Fruit fly (Drosophila melanogaster) whole organism, embryonic: ENCODE data around the gene CG8564.
A peak's percentile ranks its signal among the peaks of the same experiment; 100 is the strongest.

Source experiments
- ATbp ChIP-seq: fragments of 200-800 bp; sonication (Bioruptor generic); optimal IDR thresholded peaks from 2 replicates; lab custom pipeline; 2017; ENCODE audit warnings: missing biosample characterization, mild to moderate bottlenecking, missing genetic modification characterization, missing genetic modification reagents
- Ada2b ChIP-seq: fragments of 200-800 bp; sonication (Bioruptor generic); IDR thresholded peaks from 2 replicates; pipeline ENCODE4 v1.3.6; 2022; ENCODE audit warnings: missing biosample characterization, missing genetic modification characterization
- Antp ChIP-seq: fragments of 200-800 bp; sonication (Bioruptor generic); optimal IDR thresholded peaks from 3 replicates; lab custom pipeline; 2016; ENCODE audit warnings: missing biosample characterization, missing genetic modification characterization
- B-H2 ChIP-seq: fragments of 200-800 bp; sonication (Bioruptor generic); optimal IDR thresholded peaks from 2 replicates; lab custom pipeline; 2018; ENCODE audit warnings: missing biosample characterization, mild to moderate bottlenecking, missing genetic modification characterization
- Bgb ChIP-seq: fragments of 200-800 bp; sonication (Bioruptor generic); IDR thresholded peaks from 2 replicates; pipeline ENCODE4 v1.3.6; 2022; ENCODE audit warnings: missing biosample characterization, missing genetic modification characterization; ENCODE audit not compliant: partially characterized antibody
- CG10366 ChIP-seq: fragments of 200-800 bp; sonication (Bioruptor generic); IDR thresholded peaks from 2 replicates; pipeline ENCODE4 v1.3.6; 2022; ENCODE audit warnings: missing biosample characterization, missing genetic modification characterization
- CG13287 ChIP-seq: fragments of 200-800 bp; sonication (Bioruptor generic); IDR thresholded peaks from 2 replicates; pipeline ENCODE4 v1.3.6; 2022; ENCODE audit warnings: missing biosample characterization, missing genetic modification characterization; ENCODE audit not compliant: partially characterized antibody
- CG13424 ChIP-seq: fragments of 200-800 bp; sonication (Bioruptor generic); optimal IDR thresholded peaks from 2 replicates; lab custom pipeline; 2019; ENCODE audit warnings: missing biosample characterization, mild to moderate bottlenecking, missing genetic modification characterization, moderate library complexity
- CG1602 ChIP-seq: fragments of 200-800 bp; sonication (Bioruptor generic); optimal IDR thresholded peaks from 3 replicates; lab custom pipeline; 2016; ENCODE audit warnings: missing biosample characterization, missing genetic modification characterization
- CG17385 ChIP-seq: fragments of 200-800 bp; sonication (Bioruptor generic); optimal IDR thresholded peaks from 3 replicates; lab custom pipeline; 2018; ENCODE audit warnings: missing biosample characterization, mild to moderate bottlenecking, missing genetic modification characterization
- CG32772 ChIP-seq: fragments of 200-800 bp; sonication (Bioruptor generic); IDR thresholded peaks from 2 replicates; pipeline ENCODE4 v1.3.6; 2022; ENCODE audit warnings: missing biosample characterization, missing genetic modification characterization
- CG4282 ChIP-seq: fragments of 200-800 bp; sonication (Bioruptor generic); optimal IDR thresholded peaks from 2 replicates; lab custom pipeline; 2016; ENCODE audit warnings: missing biosample characterization, missing genetic modification characterization
- CG4328 ChIP-seq: fragments of 200-800 bp; sonication (Bioruptor generic); optimal IDR thresholded peaks from 3 replicates; lab custom pipeline; 2017; ENCODE audit warnings: missing biosample characterization, missing genetic modification reagents, missing genetic modification characterization
- CG4730 ChIP-seq: fragments of 200-800 bp; sonication (Bioruptor generic); IDR thresholded peaks from 2 replicates; pipeline ENCODE4 v1.3.6; 2022; ENCODE audit warnings: missing biosample characterization, missing genetic modification characterization
- CG4820 ChIP-seq: fragments of 200-800 bp; sonication (Bioruptor generic); optimal IDR thresholded peaks from 3 replicates; lab custom pipeline; 2016; ENCODE audit warnings: missing biosample characterization, missing genetic modification characterization
- CG5180 ChIP-seq: fragments of 200-800 bp; sonication (Bioruptor generic); optimal IDR thresholded peaks from 3 replicates; lab custom pipeline; 2017; ENCODE audit warnings: missing biosample characterization, missing genetic modification characterization, mild to moderate bottlenecking, moderate library complexity, missing genetic modification reagents
- CG6689 ChIP-seq: fragments of 200-800 bp; sonication (Bioruptor generic); IDR thresholded peaks from 2 replicates; pipeline ENCODE4 v1.3.6; 2022; ENCODE audit warnings: missing biosample characterization, missing genetic modification characterization
- CG7839 ChIP-seq: fragments of 200-800 bp; sonication (Bioruptor generic); optimal IDR thresholded peaks from 3 replicates; lab custom pipeline; 2018; ENCODE audit warnings: missing biosample characterization, mild to moderate bottlenecking, missing genetic modification characterization, moderate library complexity
- CG8924 ChIP-seq: fragments of 200-800 bp; optimal IDR thresholded peaks from 3 replicates; lab custom pipeline; 2019; ENCODE audit warnings: missing biosample characterization, mild to moderate bottlenecking, missing genetic modification characterization, moderate library complexity
- CG8944 ChIP-seq: fragments of 200-800 bp; sonication (Bioruptor generic); optimal IDR thresholded peaks from 3 replicates; lab custom pipeline; 2016; ENCODE audit warnings: missing biosample characterization, missing genetic modification characterization
- CHES-1-like ChIP-seq: fragments of 200-800 bp; sonication (Bioruptor generic); optimal IDR thresholded peaks from 2 replicates; lab custom pipeline; 2016; ENCODE audit warnings: missing biosample characterization, missing genetic modification characterization
- Doc3 ChIP-seq: fragments of 200-800 bp; sonication (Bioruptor generic); IDR thresholded peaks from 3 replicates; pipeline ENCODE4 v1.3.6; 2022; ENCODE audit warnings: missing biosample characterization, missing genetic modification characterization; ENCODE audit not compliant: partially characterized antibody
- E2f2 ChIP-seq: fragments of 200-800 bp; sonication (Bioruptor generic); IDR thresholded peaks from 2 replicates; pipeline ENCODE4 v1.3.6; 2022; ENCODE audit warnings: missing biosample characterization, missing genetic modification characterization
- Ets97D ChIP-seq: fragments of 200-800 bp; sonication (Bioruptor generic); optimal IDR thresholded peaks from 3 replicates; lab custom pipeline; 2016; ENCODE audit warnings: missing biosample characterization, missing genetic modification characterization
- Hey ChIP-seq: fragments of 200-800 bp; sonication (Bioruptor generic); optimal IDR thresholded peaks from 3 replicates; lab custom pipeline; 2018; ENCODE audit warnings: missing biosample characterization, mild to moderate bottlenecking, missing genetic modification characterization
- Hmr ChIP-seq: fragments of 200-800 bp; sonication (Bioruptor generic); optimal IDR thresholded peaks from 3 replicates; lab custom pipeline; 2017; ENCODE audit warnings: mild to moderate bottlenecking, missing biosample characterization, missing genetic modification reagents, missing genetic modification characterization
- Hr3 ChIP-seq: fragments of 200-800 bp; sonication (Bioruptor generic); optimal IDR thresholded peaks from 3 replicates; lab custom pipeline; 2016; ENCODE audit warnings: missing biosample characterization, missing genetic modification characterization
- Lhr ChIP-seq: fragments of 200-800 bp; sonication (Bioruptor generic); optimal IDR thresholded peaks from 3 replicates; lab custom pipeline; 2017; ENCODE audit warnings: mild to moderate bottlenecking, missing biosample characterization, missing genetic modification reagents, missing genetic modification characterization
- MTF-1 ChIP-seq: fragments of 200-800 bp; sonication (Bioruptor generic); optimal IDR thresholded peaks from 2 replicates; lab custom pipeline; 2018; ENCODE audit warnings: missing biosample characterization, mild to moderate bottlenecking, missing genetic modification characterization, borderline replicate concordance
- Sry-δ ChIP-seq: fragments of 200-800 bp; sonication (Bioruptor generic); optimal IDR thresholded peaks from 2 replicates; lab custom pipeline; 2016; ENCODE audit warnings: missing biosample characterization, missing genetic modification characterization
- ash1 ChIP-seq: fragments of 200-800 bp; sonication (Bioruptor generic); optimal IDR thresholded peaks from 2 replicates; lab custom pipeline; 2018; ENCODE audit warnings: missing biosample characterization, mild to moderate bottlenecking, missing genetic modification characterization
- crc ChIP-seq: fragments of 200-800 bp; sonication (Bioruptor generic); optimal IDR thresholded peaks from 2 replicates; lab custom pipeline; 2016; ENCODE audit warnings: missing biosample characterization, missing genetic modification characterization
- crol ChIP-seq: fragments of 200-800 bp; sonication (Bioruptor generic); IDR thresholded peaks from 2 replicates; pipeline ENCODE4 v1.3.6; 2022; ENCODE audit warnings: missing biosample characterization, missing genetic modification characterization
- dpn ChIP-seq, 2 experiments: fragments of 200-800 bp; sonication (Bioruptor generic); optimal IDR thresholded peaks; 3 replicates each; lab custom pipeline; 2016; ENCODE audit warnings: missing biosample characterization in 2 of 2, missing genetic modification characterization in 2 of 2
- ftz-f1 ChIP-seq: fragments of 200-800 bp; sonication (Bioruptor generic); optimal IDR thresholded peaks from 2 replicates; lab custom pipeline; 2016; ENCODE audit warnings: missing biosample characterization, missing genetic modification characterization
- inv ChIP-seq: fragments of 200-800 bp; sonication (Bioruptor generic); IDR thresholded peaks from 2 replicates; pipeline ENCODE4 v1.3.6; 2022; ENCODE audit warnings: missing biosample characterization, missing genetic modification characterization; ENCODE audit not compliant: partially characterized antibody
- knrl ChIP-seq: fragments of 200-800 bp; sonication (Bioruptor generic); IDR thresholded peaks from 3 replicates; pipeline ENCODE4 v1.3.6; 2022; ENCODE audit warnings: missing biosample characterization, missing genetic modification characterization; ENCODE audit not compliant: partially characterized antibody
- mld ChIP-seq: fragments of 200-800 bp; sonication (Bioruptor generic); IDR thresholded peaks from 3 replicates; pipeline ENCODE4 v1.3.6; 2022; ENCODE audit warnings: missing biosample characterization, missing genetic modification characterization; ENCODE audit not compliant: partially characterized antibody
- nmo ChIP-seq: fragments of 200-800 bp; sonication (Bioruptor generic); optimal IDR thresholded peaks from 2 replicates; lab custom pipeline; 2018; ENCODE audit warnings: missing biosample characterization, mild to moderate bottlenecking, missing genetic modification characterization, moderate library complexity
- prd ChIP-seq, 3 experiments: fragments of >200 bp in 2 of 3; fragments of 200-800 bp in 1 of 3; sonication (Bioruptor generic) in 1 of 3; optimal IDR thresholded peaks in 2 of 3; IDR thresholded peaks in 1 of 3; 2 replicates in 2 of 3; 3 replicates in 1 of 3; pipeline versions ENCODE4 v1.3.6 to Lab custom; 2017 to 2022; ENCODE audit warnings: missing biosample characterization in 1 of 3, missing genetic modification characterization in 1 of 3
- psq ChIP-seq: fragments of 200-800 bp; sonication (Bioruptor generic); optimal IDR thresholded peaks from 2 replicates; lab custom pipeline; 2017; ENCODE audit warnings: missing biosample characterization, missing genetic modification characterization
- rib ChIP-seq: fragments of 200-800 bp; sonication (Bioruptor generic); IDR thresholded peaks from 2 replicates; pipeline ENCODE4 v1.3.6; 2022; ENCODE audit warnings: missing biosample characterization, missing genetic modification characterization
- run ChIP-seq: fragments of 200-800 bp; sonication (Bioruptor generic); optimal IDR thresholded peaks from 3 replicates; lab custom pipeline; 2018; ENCODE audit warnings: missing biosample characterization, mild to moderate bottlenecking, missing genetic modification characterization
- shn ChIP-seq: fragments of 200-800 bp; sonication (Bioruptor generic); optimal IDR thresholded peaks from 3 replicates; lab custom pipeline; 2016; ENCODE audit warnings: missing biosample characterization, missing genetic modification characterization
- sima ChIP-seq: fragments of 200-800 bp; sonication (Bioruptor generic); optimal IDR thresholded peaks from 2 replicates; lab custom pipeline; 2016; ENCODE audit warnings: missing biosample characterization, missing genetic modification characterization
- sob ChIP-seq: fragments of 200-800 bp; sonication (Bioruptor generic); IDR thresholded peaks from 2 replicates; pipeline ENCODE4 v1.3.6; 2022; ENCODE audit warnings: missing biosample characterization, missing genetic modification characterization
- tap ChIP-seq: fragments of 200-800 bp; optimal IDR thresholded peaks from 3 replicates; lab custom pipeline; 2019; ENCODE audit warnings: missing biosample characterization, mild to moderate bottlenecking, missing genetic modification characterization, moderate library complexity
- vnd ChIP-seq: fragments of 200-800 bp; sonication (Bioruptor generic); IDR thresholded peaks from 3 replicates; pipeline ENCODE4 v1.3.6; 2022; ENCODE audit warnings: missing biosample characterization, missing genetic modification characterization; ENCODE audit not compliant: partially characterized antibody
- zf30C ChIP-seq: fragments of 200-800 bp; sonication (Bioruptor generic); optimal IDR thresholded peaks from 3 replicates; lab custom pipeline; 2018; ENCODE audit warnings: missing biosample characterization, mild to moderate bottlenecking, missing genetic modification characterization

The CG8564 gene

DNA sequence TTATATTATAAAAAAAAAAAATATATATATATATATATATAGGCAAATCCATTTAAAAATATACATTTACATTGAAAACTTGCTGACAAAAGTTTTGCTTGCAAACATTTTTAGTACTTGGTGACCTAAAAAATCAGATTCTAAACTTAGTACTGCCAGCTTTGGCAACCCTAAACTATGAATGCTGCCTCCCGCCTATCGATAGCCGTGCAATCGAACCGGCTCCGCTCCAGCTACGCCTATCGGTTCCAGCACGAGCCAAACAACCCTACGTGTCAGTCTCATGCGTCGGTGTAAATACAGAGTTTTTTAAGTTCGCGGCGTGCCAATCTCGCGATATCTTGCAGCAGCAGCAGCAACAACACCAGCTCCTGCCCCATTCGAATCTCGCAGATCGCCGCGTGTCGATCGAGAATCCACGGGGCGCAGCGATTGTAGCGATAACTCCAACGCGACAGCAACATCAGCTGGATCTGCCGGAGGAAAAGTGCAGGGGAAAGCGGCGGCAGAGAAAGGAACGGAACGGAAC is 27.3 kb downstream of the CG8564 start, which contains the start of gene Sec63 (continued):
- TF ChIP-seq inv (GFP tag; lab: Robert Waterston, UW) (peak; percentile 75), knrl (GFP tag; lab: Robert Waterston, UW) (peak; percentile 91), CG8944 (GFP tag; lab: Kevin White, UChicago) (no peak), zf30C (peak; percentile 3), CG1602 (no peak), Hmr (peak; percentile 67), ATbp (GFP tag; lab: Kevin White, UChicago) (no peak), CG6689 (GFP tag; lab: Robert Waterston, UW) (peak; percentile 79), run (tag; lab: Kevin White, UChicago) (no peak), sob (GFP tag; lab: Robert Waterston, UW) (peak; percentile 19; the same call in 1 of the 2 replicates), dpn (GFP tag; optimal IDR thresholded peaks at IDR 0.05; lab: Kevin White, UChicago) (peak; percentile 41 to 63), ftz-f1 (GFP tag; lab: Kevin White, UChicago) (no peak), Bgb (GFP tag; lab: Robert Waterston, UW) (peak; percentile 93), CG4328 (GFP tag; lab: Kevin White, UChicago) (no peak), CG13287 (GFP tag; lab: Robert Waterston, UW) (peak; percentile 89), prd (optimal IDR thresholded peaks at IDR 0.05; lab: Kevin White, UChicago) (no peak), prd (GFP tag; IDR thresholded peaks at IDR 0.05; lab: Robert Waterston, UW) (peak; percentile 77), Hey (tag; lab: Kevin White, UChicago) (no peak), Sry-δ (GFP tag; lab: Kevin White, UChicago) (peak; percentile 77), vnd (GFP tag; lab: Robert Waterston, UW) (peak; percentile 78), CG13424 (tag; lab: Kevin White, UChicago) (peak; percentile 68), psq (GFP tag; lab: Kevin White, UChicago) (no peak), CG32772 (peak; percentile 4; the same call in 1 of the 2 replicates), tap (tag; lab: Kevin White, UChicago) (no peak), rib (GFP tag; lab: Robert Waterston, UW) (no peak), CG10366 (GFP tag; lab: Robert Waterston, UW) (peak; percentile 35; the same call in 1 of the 2 replicates), Hr3 (GFP tag; lab: Kevin White, UChicago) (peak; percentile 59), MTF-1 (GFP tag; lab: Kevin White, UChicago) (no peak), B-H2 (peak; percentile 43), nmo (GFP tag; lab: Kevin White, UChicago) (peak; percentile 46), CG8924 (tag; lab: Kevin White, UChicago) (peak; percentile 36), ash1 (GFP tag; lab: Kevin White, UChicago) (no peak), mld (peak; percentile 87; the same call in 2 of the 3 replicates), Ets97D (GFP tag; lab: Kevin White, UChicago) (no peak), Doc3 (GFP tag; lab: Robert Waterston, UW) (peak; percentile 70), CG4730 (GFP tag; lab: Robert Waterston, UW) (no peak), CG17385 (no peak), CHES-1-like (GFP tag; lab: Kevin White, UChicago) (peak; percentile 45), sima (GFP tag; lab: Kevin White, UChicago) (no peak), CG7839 (tag; lab: Kevin White, UChicago) (peak; percentile 49), crol (peak; percentile 56), shn (GFP tag; lab: Kevin White, UChicago) (no peak), CG5180 (GFP tag; lab: Kevin White, UChicago) (no peak), CG4820 (GFP tag; lab: Kevin White, UChicago) (peak; percentile 21), Ada2b (0 out of 2 replicates have a peak, but pooled peaks have one; percentile 4), Antp (GFP tag; lab: Kevin White, UChicago) (peak; percentile 35), Lhr (no peak), crc (GFP tag; lab: Kevin White, UChicago) (no peak), E2f2 (peak; percentile 53; the same call in 1 of the 2 replicates), CG4282 (no peak)
